Worm (Caenorhabditis elegans) whole organism, L4 larva: ENCODE measurements around the gene srw-39.

Experiments
- ZK546.5 ChIP-seq, 2 experiments: sonication (generic microtip); optimal IDR thresholded peaks; 2 replicates each; lab custom pipeline; 2017; ENCODE audit warnings: missing biosample characterization in 2 of 2, missing genetic modification characterization in 2 of 2
- ceh-82 ChIP-seq: sonication (generic microtip); optimal IDR thresholded peaks from 2 replicates; lab custom pipeline; 2017; ENCODE audit warnings: missing biosample characterization, missing genetic modification characterization
- lin-1 ChIP-seq: fragments of 200-800 bp; sonication (Bioruptor generic); IDR thresholded peaks from 2 replicates; pipeline ENCODE4 v1.3.6; 2022; ENCODE audit warnings: missing genetic modification reagents, missing genetic modification characterization, missing compliant biosample characterization
- nhr-28 ChIP-seq: fragments of 150-350 bp; optimal IDR thresholded peaks from 2 replicates; lab custom pipeline; 2014; ENCODE audit warnings: missing biosample characterization, missing genetic modification characterization
- nhr-76 ChIP-seq: fragments of 150-350 bp; optimal IDR thresholded peaks from 2 replicates; lab custom pipeline; 2014; ENCODE audit warnings: missing biosample characterization, missing genetic modification characterization
- nhr-77 ChIP-seq: fragments of 150-350 bp; optimal IDR thresholded peaks from 2 replicates; lab custom pipeline; 2014; ENCODE audit warnings: missing biosample characterization, missing genetic modification characterization
- snpc-4 ChIP-seq: fragments of 150-350 bp; optimal IDR thresholded peaks from 2 replicates; lab custom pipeline; 2014; ENCODE audit warnings: missing biosample characterization, missing genetic modification characterization
- unc-39 ChIP-seq: sonication (generic microtip); optimal IDR thresholded peaks from 2 replicates; lab custom pipeline; 2017; ENCODE audit warnings: missing biosample characterization, missing genetic modification characterization
- ztf-11 ChIP-seq: fragments of 150-350 bp; optimal IDR thresholded peaks from 2 replicates; lab custom pipeline; 2014; ENCODE audit warnings: missing biosample characterization, missing genetic modification characterization

- no peak for TF ChIP-seq nhr-28 (tag; lab: Kevin White, UChicago)
- no peak for TF ChIP-seq ceh-82 (tag; lab: Kevin White, UChicago)
- no peak for TF ChIP-seq snpc-4 (tag; lab: Kevin White, UChicago)
- no peak for TF ChIP-seq nhr-76
- no peak for TF ChIP-seq unc-39
- TF ChIP-seq lin-1 (GFP tag; lab: Robert Waterston, UW) = no peak
- no peak for TF ChIP-seq nhr-77
- TF ChIP-seq ZK546.5 (tag; optimal IDR thresholded peaks at IDR 0.05; lab: Kevin White, UChicago) = no peak
- no peak for TF ChIP-seq ztf-11 (tag; lab: Kevin White, UChicago)
These were observed 6.0 kb downstream of the srw-39 start for ce11 chrV:20165808-20166207.
